Worm (Caenorhabditis elegans): Measurements from ENCODE around the gene Y43F8B.9.
A peak's percentile ranks its signal among the peaks of the same experiment; 100 is the strongest.

Y43F8B.9 gene

DNA sequence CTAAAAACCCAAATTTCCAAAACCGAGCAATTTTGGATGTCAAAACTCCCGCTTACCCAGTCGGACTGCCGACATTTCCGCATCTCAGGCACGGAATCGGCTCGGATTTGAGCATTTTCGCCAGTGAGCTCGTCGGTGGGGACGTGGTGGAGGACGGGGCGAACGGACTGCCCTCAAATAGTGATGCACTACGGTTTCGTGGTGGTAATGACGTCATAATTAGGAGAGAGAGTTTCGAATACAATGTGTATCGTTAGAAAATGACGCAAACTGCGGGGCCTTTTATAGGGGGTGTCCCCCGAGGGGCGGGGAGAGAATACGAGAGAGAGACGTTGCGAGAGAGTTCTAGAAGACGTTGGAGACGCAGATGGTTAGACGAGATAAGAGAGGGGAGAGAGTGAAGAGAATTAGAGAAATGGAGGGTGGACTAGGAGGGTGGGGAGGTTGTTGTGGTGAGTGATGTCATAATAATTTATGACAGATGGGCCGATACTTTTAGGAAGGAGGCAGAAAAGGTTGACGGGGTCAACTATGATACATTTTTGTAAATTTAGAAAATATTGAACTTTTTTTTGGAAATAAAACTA lies 44.7 kb downstream of the Y43F8B.9 start (continued):
- peak; percentile 69 for TF ChIP-seq duxl-1 (tag; optimal IDR thresholded peaks at IDR 0.05; ENCODE audit: poor library complexity)
- TF ChIP-seq daf-16 (GFP tag; optimal IDR thresholded peaks at IDR 0.05), result no peak
- peak; percentile 65 for TF ChIP-seq daf-16 (tag; optimal IDR thresholded peaks at IDR 0.05)
- TF ChIP-seq unc-39 (tag; optimal IDR thresholded peaks at IDR 0.05), result no peak
- peak; percentile 84 to 88 for TF ChIP-seq lsy-2 (tag; optimal IDR thresholded peaks at IDR 0.05)
- TF ChIP-seq nhr-76 (tag; optimal IDR thresholded peaks at IDR 0.05), result no peak
- TF ChIP-seq ceh-28 (tag; optimal IDR thresholded peaks at IDR 0.05), result no peak
- TF ChIP-seq dve-1 (tag; optimal IDR thresholded peaks at IDR 0.05; ENCODE audit: insufficient read depth), result peak; percentile 93
- TF ChIP-seq php-3 (GFP tag; IDR thresholded peaks at IDR 0.05), result peak; percentile 79
- TF ChIP-seq vab-7 (GFP tag; IDR thresholded peaks at IDR 0.05), result peak; percentile 44; the same call in 1 of the 2 replicates
- no peak for TF ChIP-seq egl-27 (tag; optimal IDR thresholded peaks at IDR 0.05)
- peak; percentile 96 for TF ChIP-seq nhr-48 (tag; optimal IDR thresholded peaks at IDR 0.05)
- peak; percentile 69 for TF ChIP-seq nhr-42 (GFP tag; IDR thresholded peaks at IDR 0.05)
- TF ChIP-seq Y5F2A.4 (GFP tag; optimal IDR thresholded peaks at IDR 0.05), result no peak
- no peak for TF ChIP-seq nhr-237 (tag; optimal IDR thresholded peaks at IDR 0.05)
- TF ChIP-seq dmd-8 (GFP tag; IDR thresholded peaks at IDR 0.05), result 0 out of 2 replicates have a peak, but pooled peaks have one; percentile 30
- TF ChIP-seq lin-29 (GFP tag; IDR thresholded peaks at IDR 0.05), result 0 out of 2 replicates have a peak, but pooled peaks have one; percentile 58
- TF ChIP-seq madf-9 (GFP tag; conservative IDR thresholded peaks at IDR 0.05), result peak; percentile 51; the same call in 1 of the 2 replicates
- TF ChIP-seq dmd-6 (GFP tag; IDR thresholded peaks at IDR 0.05), result peak; percentile 95
- peak; percentile 83 for TF ChIP-seq nhr-6 (tag; optimal IDR thresholded peaks at IDR 0.05)
- TF ChIP-seq R02D3.7 (tag; optimal IDR thresholded peaks at IDR 0.05), result no peak

DNA sequence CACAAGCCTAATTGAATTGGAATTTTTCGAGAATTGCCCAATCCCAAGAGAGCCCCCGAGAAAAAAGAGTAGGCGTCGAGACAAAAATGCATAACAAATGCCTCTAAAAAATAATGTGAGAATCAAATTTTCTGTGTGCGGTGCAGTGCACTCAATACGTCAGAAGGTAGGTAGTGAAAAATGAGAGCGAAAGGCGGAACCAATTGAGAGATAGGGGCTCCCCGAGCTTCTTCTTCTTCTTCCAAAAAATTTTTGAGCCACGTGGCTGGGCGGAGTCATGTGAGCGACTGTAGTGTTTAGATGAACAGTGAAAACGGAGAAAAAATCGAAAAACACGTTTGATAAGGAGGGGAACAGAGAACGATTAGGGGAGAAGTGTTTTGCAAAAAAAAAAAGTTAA lies 46.6 kb downstream of the Y43F8B.9 start:
- TF ChIP-seq R02D3.7 (tag; optimal IDR thresholded peaks at IDR 0.05), result no peak
- TF ChIP-seq nhr-237 (tag; optimal IDR thresholded peaks at IDR 0.05), result no peak
- TF ChIP-seq aly-2 (tag; optimal IDR thresholded peaks at IDR 0.05), result no peak
- no peak for TF ChIP-seq Y105C5A.15 (GFP tag; IDR thresholded peaks at IDR 0.05)
- TF ChIP-seq nhr-48 (tag; optimal IDR thresholded peaks at IDR 0.05), result peak; percentile 58
- TF ChIP-seq hif-1 (tag; optimal IDR thresholded peaks at IDR 0.05), result no peak
- TF ChIP-seq mdt-29 (GFP tag; IDR thresholded peaks at IDR 0.05), result no peak
- no peak for TF ChIP-seq zag-1 (tag; optimal IDR thresholded peaks at IDR 0.05)
- TF ChIP-seq php-3 (GFP tag; IDR thresholded peaks at IDR 0.05), result 0 out of 2 replicates have a peak, but pooled peaks have one; percentile 35
- TF ChIP-seq lir-3 (tag; optimal IDR thresholded peaks at IDR 0.05), result no peak
- no peak for TF ChIP-seq lin-13 (GFP tag; optimal IDR thresholded peaks at IDR 0.05)
- 0 out of 2 replicates have a peak, but pooled peaks have one; percentile 28 for TF ChIP-seq mxl-2 (GFP tag; conservative IDR thresholded peaks at IDR 0.05)
- no peak for TF ChIP-seq dmd-9 (GFP tag; IDR thresholded peaks at IDR 0.05)
- no peak for TF ChIP-seq T26A8.4 (GFP tag; IDR thresholded peaks at IDR 0.05)
- TF ChIP-seq mes-2 (tag; optimal IDR thresholded peaks at IDR 0.05; ENCODE audit: poor library complexity, severe bottlenecking), result peak; percentile 6
- TF ChIP-seq mdl-1 (tag; optimal IDR thresholded peaks at IDR 0.05), result peak; percentile 30 to 93
- TF ChIP-seq madf-9 (GFP tag; conservative IDR thresholded peaks at IDR 0.05), result no peak
- no peak for TF ChIP-seq ztf-11 (tag; optimal IDR thresholded peaks at IDR 0.05)
- no peak for TF ChIP-seq ceh-32 (tag; optimal IDR thresholded peaks at IDR 0.05; ENCODE audit: poor library complexity)
- TF ChIP-seq unc-130 (GFP tag; optimal IDR thresholded peaks at IDR 0.05), result no peak
- TF ChIP-seq snpc-1.2 (GFP tag; IDR thresholded peaks at IDR 0.05), result no peak
- no peak for TF ChIP-seq tag-97 (GFP tag; IDR thresholded peaks at IDR 0.05)
- peak; percentile 31 for TF ChIP-seq mep-1 (tag; optimal IDR thresholded peaks at IDR 0.05)
- TF ChIP-seq cey-2 (tag; optimal IDR thresholded peaks at IDR 0.05; ENCODE audit: borderline replicate concordance, insufficient read depth), result no peak
- no peak for TF ChIP-seq T20F7.1 (GFP tag; optimal IDR thresholded peaks at IDR 0.05)
- TF ChIP-seq mxl-3 (GFP tag; optimal IDR thresholded peaks at IDR 0.05), result peak; percentile 82
- TF ChIP-seq Y75B8A.6 (GFP tag; IDR thresholded peaks at IDR 0.05), result no peak
- peak; percentile 64 for TF ChIP-seq dmd-6 (GFP tag; IDR thresholded peaks at IDR 0.05)
- TF ChIP-seq dmd-8 (GFP tag; IDR thresholded peaks at IDR 0.05), result no peak
- no peak; the same call in 1 of the 2 replicates for TF ChIP-seq ceh-20 (GFP tag; IDR thresholded peaks at IDR 0.05)
- no peak for TF ChIP-seq fos-1 (tag; optimal IDR thresholded peaks at IDR 0.05)
- no peak for TF ChIP-seq Y5F2A.4 (GFP tag; optimal IDR thresholded peaks at IDR 0.05)
- TF ChIP-seq duxl-1 (tag; optimal IDR thresholded peaks at IDR 0.05; ENCODE audit: poor library complexity), result no peak
- TF ChIP-seq snpc-4 (tag; optimal IDR thresholded peaks at IDR 0.05), result no peak
- no peak for TF ChIP-seq F37D6.2 (tag; optimal IDR thresholded peaks at IDR 0.05)
- TF ChIP-seq ctbp-1 (GFP tag; IDR thresholded peaks at IDR 0.05), result 0 out of 2 replicates have a peak, but pooled peaks have one; percentile 27

All from whole organism, L4 larva.